Worm (Caenorhabditis elegans): Measurements from ENCODE around the gene Y66D12A.24.
A peak's percentile ranks its signal among the peaks of the same experiment; 100 is the strongest.

DNA sequence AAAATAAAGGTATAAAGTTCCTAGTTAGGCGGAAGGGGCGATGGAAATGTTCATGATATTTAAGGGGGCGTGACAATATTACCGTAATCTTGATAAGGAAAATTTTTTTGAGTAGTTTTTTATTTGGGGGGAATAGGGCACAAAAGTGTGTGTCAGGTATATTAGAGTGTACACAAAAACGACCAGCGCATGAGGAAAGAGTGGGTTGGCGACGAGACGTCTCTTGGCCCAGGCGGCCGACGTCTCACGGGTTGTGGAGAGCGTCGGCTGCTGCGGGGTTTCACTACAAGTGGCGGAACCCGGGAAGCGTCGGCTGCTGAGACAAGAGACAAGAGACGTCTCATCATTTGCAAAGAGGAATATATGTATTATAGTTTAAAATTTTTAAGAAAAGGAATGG lies 32.9 kb upstream of the Y66D12A.24 start:
- TF ChIP-seq tbp1 (GFP tag; optimal IDR thresholded peaks at IDR 0.05) (peak; percentile 6), let-526 (GFP tag; IDR thresholded peaks at IDR 0.05) (no peak), F52B5.7 (tag; optimal IDR thresholded peaks at IDR 0.05) (peak; percentile 46)

Data from whole organism, young adult.